Fruit fly (Drosophila melanogaster) whole organism, embryonic: ENCODE results near the gene PolD3.

Source experiments
- CG10209 ChIP-seq: fragments of 200-800 bp; sonication (Bioruptor generic); optimal IDR thresholded peaks from 3 replicates; lab custom pipeline; 2017; ENCODE audit warnings: missing biosample characterization, mild to moderate bottlenecking, missing genetic modification characterization, missing genetic modification reagents
- CG10543 ChIP-seq: fragments of 200-800 bp; sonication (Bioruptor generic); optimal IDR thresholded peaks from 3 replicates; lab custom pipeline; 2017; ENCODE audit warnings: missing biosample characterization, mild to moderate bottlenecking, missing genetic modification characterization, moderate library complexity
- CG10654 ChIP-seq: fragments of 200-800 bp; sonication (Bioruptor generic); optimal IDR thresholded peaks from 2 replicates; lab custom pipeline; 2016; ENCODE audit warnings: missing biosample characterization, missing genetic modification characterization
- CG10959 ChIP-seq: fragments of 200-800 bp; sonication (Bioruptor generic); IDR thresholded peaks from 2 replicates; pipeline ENCODE4 v1.3.6; 2022; ENCODE audit warnings: missing biosample characterization, missing genetic modification characterization
- CG11695 ChIP-seq: fragments of 200-800 bp; sonication (Bioruptor generic); IDR thresholded peaks from 3 replicates; pipeline ENCODE4 v1.3.6; 2022; ENCODE audit warnings: missing biosample characterization, missing genetic modification characterization
- CG12071 ChIP-seq: fragments of 200-800 bp; sonication (Bioruptor generic); optimal IDR thresholded peaks from 3 replicates; lab custom pipeline; 2018; ENCODE audit warnings: missing biosample characterization, mild to moderate bottlenecking, missing genetic modification characterization
- CG1233 ChIP-seq: fragments of 200-800 bp; sonication (Bioruptor generic); optimal IDR thresholded peaks from 4 replicates; lab custom pipeline; 2018; ENCODE audit warnings: missing biosample characterization, mild to moderate bottlenecking, missing genetic modification characterization
- CG13775 ChIP-seq: fragments of 200-800 bp; sonication (Bioruptor generic); optimal IDR thresholded peaks from 3 replicates; lab custom pipeline; 2017; ENCODE audit warnings: missing biosample characterization, mild to moderate bottlenecking, missing genetic modification characterization
- CG18011 ChIP-seq: fragments of 200-800 bp; sonication (Bioruptor generic); optimal IDR thresholded peaks from 2 replicates; lab custom pipeline; 2017; ENCODE audit warnings: missing biosample characterization, missing genetic modification characterization, mild to moderate bottlenecking, moderate library complexity, missing genotype
- CG2120 ChIP-seq: fragments of 200-800 bp; sonication (Bioruptor generic); optimal IDR thresholded peaks from 3 replicates; lab custom pipeline; 2016; ENCODE audit warnings: missing biosample characterization, missing genetic modification characterization
- CG2202 ChIP-seq: fragments of 200-800 bp; sonication (Bioruptor generic); optimal IDR thresholded peaks from 2 replicates; lab custom pipeline; 2018; ENCODE audit warnings: missing biosample characterization, mild to moderate bottlenecking, missing genetic modification characterization
- CG2678 ChIP-seq: fragments of 200-800 bp; sonication (Bioruptor generic); optimal IDR thresholded peaks from 3 replicates; lab custom pipeline; 2019; ENCODE audit warnings: missing biosample characterization, mild to moderate bottlenecking, missing genetic modification characterization, moderate library complexity
- CG3407 ChIP-seq: fragments of 200-800 bp; sonication (Bioruptor generic); optimal IDR thresholded peaks from 2 replicates; lab custom pipeline; 2018; ENCODE audit warnings: missing biosample characterization, mild to moderate bottlenecking, missing genetic modification characterization
- CG4707 ChIP-seq: fragments of 200-800 bp; sonication (Bioruptor generic); optimal IDR thresholded peaks from 2 replicates; lab custom pipeline; 2018; ENCODE audit warnings: missing biosample characterization, mild to moderate bottlenecking, missing genetic modification characterization, moderate library complexity
- CG4730 ChIP-seq: fragments of 200-800 bp; sonication (Bioruptor generic); IDR thresholded peaks from 2 replicates; pipeline ENCODE4 v1.3.6; 2022; ENCODE audit warnings: missing biosample characterization, missing genetic modification characterization
- CG4854 ChIP-seq: fragments of 200-800 bp; sonication (Bioruptor generic); optimal IDR thresholded peaks from 2 replicates; lab custom pipeline; 2016; ENCODE audit warnings: missing biosample characterization, missing genetic modification characterization, inconsistent platforms
- CG6689 ChIP-seq: fragments of 200-800 bp; sonication (Bioruptor generic); IDR thresholded peaks from 2 replicates; pipeline ENCODE4 v1.3.6; 2022; ENCODE audit warnings: missing biosample characterization, missing genetic modification characterization
- CG7271 ChIP-seq: fragments of 200-800 bp; sonication (Bioruptor generic); optimal IDR thresholded peaks from 2 replicates; lab custom pipeline; 2018; ENCODE audit warnings: missing biosample characterization, mild to moderate bottlenecking, missing genetic modification characterization, moderate library complexity
- CG7928 ChIP-seq: fragments of 200-800 bp; sonication (Bioruptor generic); optimal IDR thresholded peaks from 2 replicates; lab custom pipeline; 2017; ENCODE audit warnings: missing biosample characterization, mild to moderate bottlenecking, missing genetic modification characterization
- CG7987 ChIP-seq: fragments of 200-800 bp; sonication (Bioruptor generic); optimal IDR thresholded peaks from 2 replicates; lab custom pipeline; 2018; ENCODE audit warnings: missing biosample characterization, mild to moderate bottlenecking, missing genetic modification characterization, moderate library complexity
- CG8478 ChIP-seq: fragments of >200 bp; optimal IDR thresholded peaks from 2 replicates; lab custom pipeline; 2018
- CG8944 ChIP-seq: fragments of 200-800 bp; sonication (Bioruptor generic); optimal IDR thresholded peaks from 3 replicates; lab custom pipeline; 2016; ENCODE audit warnings: missing biosample characterization, missing genetic modification characterization
- CG9797 ChIP-seq: fragments of 200-800 bp; sonication (Bioruptor generic); optimal IDR thresholded peaks from 3 replicates; lab custom pipeline; 2018; ENCODE audit warnings: missing biosample characterization, mild to moderate bottlenecking, missing genetic modification characterization
- CG9876 ChIP-seq: fragments of 200-800 bp; sonication (Bioruptor generic); optimal IDR thresholded peaks from 2 replicates; lab custom pipeline; 2016; ENCODE audit warnings: missing biosample characterization, missing genetic modification characterization
- Fer3 ChIP-seq: fragments of 200-800 bp; sonication (Bioruptor generic); optimal IDR thresholded peaks from 2 replicates; lab custom pipeline; 2018; ENCODE audit warnings: missing biosample characterization, mild to moderate bottlenecking, missing genetic modification characterization, moderate library complexity
- Lpt ChIP-seq: fragments of >200 bp; optimal IDR thresholded peaks from 2 replicates; lab custom pipeline; 2018; ENCODE audit warnings: missing biosample characterization, missing genetic modification characterization
- MTF-1 ChIP-seq: fragments of 200-800 bp; sonication (Bioruptor generic); optimal IDR thresholded peaks from 2 replicates; lab custom pipeline; 2018; ENCODE audit warnings: missing biosample characterization, mild to moderate bottlenecking, missing genetic modification characterization, borderline replicate concordance
- Med ChIP-seq: fragments of 200-800 bp; sonication (Bioruptor generic); peaks from one replicate; lab custom pipeline; 2016; ENCODE audit warnings: missing biosample characterization, missing genetic modification characterization, mild to moderate bottlenecking, inconsistent platforms, moderate library complexity
- Meics ChIP-seq: fragments of 200-800 bp; sonication (Bioruptor generic); optimal IDR thresholded peaks from 2 replicates; lab custom pipeline; 2017; ENCODE audit warnings: missing biosample characterization, mild to moderate bottlenecking, missing genetic modification characterization
- NfI ChIP-seq: fragments of 200-800 bp; sonication (Bioruptor generic); optimal IDR thresholded peaks from 3 replicates; lab custom pipeline; 2018; ENCODE audit warnings: missing biosample characterization, mild to moderate bottlenecking, missing genetic modification characterization, moderate library complexity
- Spps ChIP-seq: fragments of 200-800 bp; sonication (Bioruptor generic); optimal IDR thresholded peaks from 2 replicates; lab custom pipeline; 2018; ENCODE audit warnings: missing biosample characterization, mild to moderate bottlenecking, missing genetic modification characterization
- ap ChIP-seq: fragments of 200-800 bp; sonication (Bioruptor generic); IDR thresholded peaks from 2 replicates; pipeline ENCODE4 v1.3.6; 2022; ENCODE audit warnings: missing biosample characterization, missing genetic modification characterization
- az2 ChIP-seq: fragments of 200-800 bp; sonication (Bioruptor generic); optimal IDR thresholded peaks from 3 replicates; lab custom pipeline; 2016; ENCODE audit warnings: missing biosample characterization, missing genetic modification characterization
- bowl ChIP-seq: fragments of 200-800 bp; sonication (Bioruptor generic); IDR thresholded peaks from 2 replicates; pipeline ENCODE4 v1.3.6; 2022; ENCODE audit warnings: missing biosample characterization, missing genetic modification characterization
- en ChIP-seq: fragments of 200-800 bp; sonication (Bioruptor generic); optimal IDR thresholded peaks from 2 replicates; lab custom pipeline; 2016; ENCODE audit warnings: missing biosample characterization, missing genetic modification characterization
- esg ChIP-seq: fragments of 200-800 bp; sonication (Bioruptor generic); conservative IDR thresholded peaks from 2 replicates; pipeline ENCODE4 v1.3.6; 2022; ENCODE audit warnings: missing biosample characterization, missing genetic modification characterization
- fd3F ChIP-seq: fragments of 200-800 bp; sonication (Bioruptor generic); optimal IDR thresholded peaks from 2 replicates; lab custom pipeline; 2018; ENCODE audit warnings: missing biosample characterization, mild to moderate bottlenecking, missing genetic modification characterization, moderate library complexity
- grn ChIP-seq: fragments of 200-800 bp; sonication (Bioruptor generic); optimal IDR thresholded peaks from 3 replicates; lab custom pipeline; 2017; ENCODE audit warnings: missing biosample characterization, missing genetic modification characterization
- ham ChIP-seq: fragments of 200-800 bp; sonication (Bioruptor generic); IDR thresholded peaks from 2 replicates; pipeline ENCODE4 v1.3.6; 2022; ENCODE audit warnings: missing biosample characterization, missing genetic modification characterization
- lab ChIP-seq: fragments of 200-800 bp; sonication (Bioruptor generic); optimal IDR thresholded peaks from 3 replicates; lab custom pipeline; 2017; ENCODE audit warnings: missing biosample characterization, missing genetic modification characterization, mild to moderate bottlenecking, moderate library complexity, missing genetic modification reagents
- lmd ChIP-seq: fragments of 200-800 bp; sonication (Bioruptor generic); IDR thresholded peaks from 2 replicates; pipeline ENCODE4 v1.3.6; 2022; ENCODE audit warnings: missing biosample characterization, missing genetic modification characterization
- nerfin-1 ChIP-seq: fragments of 200-800 bp; sonication (Bioruptor generic); optimal IDR thresholded peaks from 3 replicates; lab custom pipeline; 2019; ENCODE audit warnings: missing biosample characterization, mild to moderate bottlenecking, missing genetic modification characterization, moderate library complexity
- onecut ChIP-seq: fragments of 200-800 bp; sonication (Bioruptor generic); IDR thresholded peaks from 2 replicates; pipeline ENCODE4 v1.3.6; 2022; ENCODE audit warnings: missing biosample characterization, missing genetic modification characterization
- pzg ChIP-seq: fragments of 200-800 bp; sonication (Bioruptor generic); optimal IDR thresholded peaks from 3 replicates; lab custom pipeline; 2018; ENCODE audit warnings: missing biosample characterization, mild to moderate bottlenecking, missing genetic modification characterization, moderate library complexity
- repo ChIP-seq: fragments of 200-800 bp; sonication (Bioruptor generic); optimal IDR thresholded peaks from 2 replicates; lab custom pipeline; 2016; ENCODE audit warnings: missing biosample characterization, missing genetic modification characterization
- ro ChIP-seq: fragments of 200-800 bp; sonication (Bioruptor generic); IDR thresholded peaks from 2 replicates; pipeline ENCODE4 v1.3.6; 2022; ENCODE audit warnings: missing biosample characterization, missing genetic modification characterization
- schlank ChIP-seq: fragments of 200-800 bp; sonication (Bioruptor generic); optimal IDR thresholded peaks from 2 replicates; lab custom pipeline; 2018; ENCODE audit warnings: missing biosample characterization, mild to moderate bottlenecking, missing genetic modification characterization
- tin ChIP-seq: fragments of 200-800 bp; sonication (Bioruptor generic); optimal IDR thresholded peaks from 3 replicates; lab custom pipeline; 2016; ENCODE audit warnings: missing biosample characterization, missing genetic modification characterization
- unc-4 ChIP-seq: fragments of 200-800 bp; sonication (Bioruptor generic); IDR thresholded peaks from 2 replicates; pipeline ENCODE4 v1.3.6; 2022; ENCODE audit warnings: missing biosample characterization, missing genetic modification characterization; ENCODE audit not compliant: partially characterized antibody
- z ChIP-seq: fragments of 200-800 bp; sonication (Bioruptor generic); IDR thresholded peaks from 3 replicates; pipeline ENCODE4 v1.3.6; 2022; ENCODE audit warnings: missing biosample characterization, missing genetic modification characterization
- zf30C ChIP-seq: fragments of 200-800 bp; sonication (Bioruptor generic); optimal IDR thresholded peaks from 3 replicates; lab custom pipeline; 2018; ENCODE audit warnings: missing biosample characterization, mild to moderate bottlenecking, missing genetic modification characterization

The PolD3 gene

dm6 chr2L:15264483-15264987 lies 8.4 kb upstream of the PolD3 start, which contains the start of gene yuri (continued):
- TF ChIP-seq unc-4 (peak; percentile 54), CG7271 (tag; lab: Kevin White, UChicago) (no peak), z (GFP tag; lab: Robert Waterston, UW) (peak; percentile 39; the same call in 1 of the 3 replicates), CG13775 (GFP tag; lab: Kevin White, UChicago) (peak; percentile 5), CG10959 (no peak), ro (GFP tag; lab: Robert Waterston, UW) (no peak), CG9797 (GFP tag; lab: Kevin White, UChicago) (no peak), lab (GFP tag; lab: Kevin White, UChicago) (peak; percentile 71), zf30C (GFP tag; lab: Kevin White, UChicago) (peak; percentile 10), Meics (GFP tag; lab: Kevin White, UChicago) (peak; percentile 34), MTF-1 (GFP tag; lab: Kevin White, UChicago) (peak; percentile 77), CG4707 (no peak), CG10654 (GFP tag; lab: Kevin White, UChicago) (no peak), ham (GFP tag; lab: Robert Waterston, UW) (no peak), nerfin-1 (no peak), CG2678 (tag; lab: Kevin White, UChicago) (no peak), Fer3 (tag; lab: Kevin White, UChicago) (no peak), CG12071 (peak; percentile 33), CG10543 (GFP tag; lab: Kevin White, UChicago) (peak; percentile 85), NfI (GFP tag; lab: Kevin White, UChicago) (no peak), pzg (GFP tag; lab: Kevin White, UChicago) (no peak), CG8478 (lab: Kevin White, UChicago) (no peak), CG7928 (GFP tag; lab: Kevin White, UChicago) (peak; percentile 27), fd3F (GFP tag; lab: Kevin White, UChicago) (no peak), CG18011 (no peak), en (GFP tag; lab: Kevin White, UChicago) (no peak), CG8944 (no peak), onecut (GFP tag; lab: Robert Waterston, UW) (peak; percentile 61), CG6689 (GFP tag; lab: Robert Waterston, UW) (0 out of 2 replicates have a peak, but pooled peaks have one; percentile 6), CG1233 (GFP tag; lab: Kevin White, UChicago) (peak; percentile 38), lmd (no peak), CG9876 (GFP tag; lab: Kevin White, UChicago) (no peak), bowl (peak; percentile 71; the same call in 1 of the 2 replicates), esg (GFP tag; lab: Robert Waterston, UW) (no peak), tin (GFP tag; lab: Kevin White, UChicago) (no peak), schlank (tag; lab: Kevin White, UChicago) (peak; percentile 41), grn (GFP tag; lab: Kevin White, UChicago) (peak; percentile 50), CG11695 (GFP tag; lab: Robert Waterston, UW) (peak; percentile 35; the same call in 1 of the 3 replicates), az2 (GFP tag; lab: Kevin White, UChicago) (no peak), ap (no peak), CG7987 (peak; percentile 46), Lpt (GFP tag; lab: Kevin White, UChicago) (no peak), CG2120 (peak; percentile 19), CG4730 (GFP tag; lab: Robert Waterston, UW) (no peak), Spps (peak; percentile 14), CG4854 (GFP tag; lab: Kevin White, UChicago) (no peak), repo (GFP tag; lab: Kevin White, UChicago) (peak; percentile 18), CG10209 (GFP tag; lab: Kevin White, UChicago) (no peak), CG3407 (GFP tag; lab: Kevin White, UChicago) (peak; percentile 34), CG2202 (tag; lab: Kevin White, UChicago) (peak; percentile 41), Med (GFP tag; lab: Kevin White, UChicago) (peak; percentile 89)
